Fruit fly (Drosophila melanogaster): Measurements from ENCODE around the gene Whamy.

DNA sequence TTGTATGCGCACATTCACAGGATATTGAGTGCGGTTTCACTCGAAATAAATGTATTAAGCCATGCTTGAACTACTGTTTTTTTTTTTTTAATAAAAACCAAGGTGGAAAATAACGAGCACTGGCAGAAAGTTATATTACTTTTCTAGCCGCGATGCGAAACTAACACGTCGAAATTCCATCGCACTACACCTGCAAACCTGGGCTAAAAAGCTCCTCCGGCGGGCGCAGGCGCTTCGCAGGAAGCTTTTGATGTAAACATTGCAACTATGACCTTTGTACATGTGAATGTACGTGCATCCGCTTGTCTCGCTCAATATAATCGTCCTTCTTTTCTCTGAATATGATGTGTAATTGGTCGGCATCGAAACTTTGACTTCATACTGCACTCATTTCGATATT lies 34.4 kb downstream of the Whamy start, which contains the start of gene side-VII:
- no peak for TF ChIP-seq CG8478 (optimal IDR thresholded peaks at IDR 0.05)
- no peak for TF ChIP-seq CTCF (optimal IDR thresholded peaks at IDR 0.05)
